7 worm cellular contexts compared by ENCODE assay signal in genomic region chrIII:11090870-11091386, ce11.
TF ChIP-seq lines count a peak whose summit lies in the region.

No protein-coding gene starts in this region.

TF ChIP-seq in whole organism, L1 larva, 84 proteins besides CTCF, POLR2A, EP300 and RAD21 (continues in another document):
- TF ChIP-seq nhr-20 (tag; optimal IDR thresholded peaks at IDR 0.05; lab: Kevin White, UChicago) = no peak
- TF ChIP-seq grh-1 (GFP tag; IDR thresholded peaks at IDR 0.05; lab: Robert Waterston, UW) = peak; percentile 23; the same call in 1 of the 2 replicates
- no peak for TF ChIP-seq unc-98 (GFP tag; IDR thresholded peaks at IDR 0.05; lab: Robert Waterston, UW)
- no peak for TF ChIP-seq pag-3 (tag; optimal IDR thresholded peaks at IDR 0.05; lab: Kevin White, UChicago; ENCODE audit: borderline replicate concordance, insufficient read depth)
- TF ChIP-seq ces-1 (GFP tag; optimal IDR thresholded peaks at IDR 0.05; lab: Kevin White, UChicago) = no peak
- no peak for TF ChIP-seq xbp-1 (tag; optimal IDR thresholded peaks at IDR 0.05; lab: Kevin White, UChicago)
- no peak for TF ChIP-seq mep-1 (tag; optimal IDR thresholded peaks at IDR 0.05; lab: Kevin White, UChicago)
- TF ChIP-seq rnt-1 (tag; optimal IDR thresholded peaks at IDR 0.05; lab: Kevin White, UChicago) = peak; percentile 37
- TF ChIP-seq nhr-47 (tag; optimal IDR thresholded peaks at IDR 0.05; lab: Kevin White, UChicago) = peak; percentile 21
- TF ChIP-seq ama-1 (optimal IDR thresholded peaks at IDR 0.05; lab: Kevin White, UChicago) = peak; percentile 82
- peak in 1 of 2 experiments; percentile 13 for TF ChIP-seq efl-1 (optimal IDR thresholded peaks at IDR 0.05; lab: Kevin White, UChicago)
- peak in 1 of 2 experiments; percentile 84 for TF ChIP-seq efl-1 (GFP tag; optimal IDR thresholded peaks at IDR 0.05 in 1 of 2; lab: Kevin White, UChicago)

TF ChIP-seq in whole organism, L2 larva, 48 proteins besides CTCF, POLR2A, EP300 and RAD21:
- TF ChIP-seq snpc-4 (tag; optimal IDR thresholded peaks at IDR 0.05; lab: Kevin White, UChicago) (peak; percentile 93), nhr-11 (tag; optimal IDR thresholded peaks at IDR 0.05; lab: Kevin White, UChicago) (no peak), nhr-12 (tag; optimal IDR thresholded peaks at IDR 0.05; lab: Kevin White, UChicago) (no peak), ama-1 (optimal IDR thresholded peaks at IDR 0.05; lab: Kevin White, UChicago) (peak; percentile 94), Y55F3AM.14 (GFP tag; optimal IDR thresholded peaks at IDR 0.05; lab: Kevin White, UChicago) (no peak), nhr-10 (tag; optimal IDR thresholded peaks at IDR 0.05; lab: Kevin White, UChicago) (no peak), nhr-77 (tag; optimal IDR thresholded peaks at IDR 0.05; lab: Kevin White, UChicago) (no peak), sma-9 (GFP tag; optimal IDR thresholded peaks at IDR 0.05; lab: Kevin White, UChicago) (peak; percentile 33), sma-9 (tag; optimal IDR thresholded peaks at IDR 0.05; lab: Kevin White, UChicago) (no peak), lin-13 (GFP tag; optimal IDR thresholded peaks at IDR 0.05; lab: Kevin White, UChicago) (peak; percentile 43), ceh-16 (tag; optimal IDR thresholded peaks at IDR 0.05; lab: Kevin White, UChicago) (peak; percentile 13), gmeb-1 (tag; optimal IDR thresholded peaks at IDR 0.05; lab: Kevin White, UChicago) (no peak), nhr-21 (tag; optimal IDR thresholded peaks at IDR 0.05; lab: Kevin White, UChicago) (peak; percentile 7), nhr-25 (tag; optimal IDR thresholded peaks at IDR 0.05; lab: Kevin White, UChicago) (peak; percentile 9)

TF ChIP-seq in whole organism, L3 larva, 47 proteins besides CTCF, POLR2A, EP300 and RAD21:
- TF ChIP-seq nhr-28 (tag; optimal IDR thresholded peaks at IDR 0.05; lab: Kevin White, UChicago) = no peak
- TF ChIP-seq nhr-25 (tag; optimal IDR thresholded peaks at IDR 0.05; lab: Kevin White, UChicago) = peak; percentile 37
- TF ChIP-seq fos-1 (tag; optimal IDR thresholded peaks at IDR 0.05; lab: Kevin White, UChicago) = no peak
- TF ChIP-seq aly-2 (tag; optimal IDR thresholded peaks at IDR 0.05; lab: Kevin White, UChicago) = no peak
- peak; percentile 97 for TF ChIP-seq snpc-4 (tag; optimal IDR thresholded peaks at IDR 0.05; lab: Kevin White, UChicago)
- peak; percentile 89 for TF ChIP-seq ama-1 (optimal IDR thresholded peaks at IDR 0.05; lab: Kevin White, UChicago)
- TF ChIP-seq sea-2 (GFP tag; optimal IDR thresholded peaks at IDR 0.05; lab: Kevin White, UChicago) = no peak
- TF ChIP-seq elt-3 (tag; optimal IDR thresholded peaks at IDR 0.05; lab: Kevin White, UChicago) = peak in 1 of 3 experiments; percentile 40
- TF ChIP-seq pha-4 (tag; optimal IDR thresholded peaks at IDR 0.05; lab: Kevin White, UChicago) = no peak
- no peak for TF ChIP-seq elt-1 (tag; optimal IDR thresholded peaks at IDR 0.05; lab: Kevin White, UChicago)
- TF ChIP-seq mml-1 (tag; optimal IDR thresholded peaks at IDR 0.05; lab: Kevin White, UChicago) = no peak
- no peak for TF ChIP-seq ceh-16 (tag; optimal IDR thresholded peaks at IDR 0.05; lab: Kevin White, UChicago)
- no peak for TF ChIP-seq daf-12 (tag; optimal IDR thresholded peaks at IDR 0.05; lab: Kevin White, UChicago)
- TF ChIP-seq pqm-1 (tag; optimal IDR thresholded peaks at IDR 0.05; lab: Kevin White, UChicago) = peak; percentile 24

TF ChIP-seq in whole organism, L4 larva, 104 proteins besides CTCF, POLR2A, EP300 and RAD21 (continues in another document):
- peak; percentile 64; the same call in 1 of the 2 replicates for TF ChIP-seq saeg-2 (GFP tag; IDR thresholded peaks at IDR 0.05; lab: Robert Waterston, UW)
- no peak for TF ChIP-seq nhr-77 (tag; optimal IDR thresholded peaks at IDR 0.05; lab: Kevin White, UChicago)
- peak; percentile 84 for TF ChIP-seq T26A8.4 (GFP tag; IDR thresholded peaks at IDR 0.05; lab: Robert Waterston, UW)
- TF ChIP-seq mdl-1 (tag; optimal IDR thresholded peaks at IDR 0.05; lab: Kevin White, UChicago) = no peak
- TF ChIP-seq lin-1 (GFP tag; IDR thresholded peaks at IDR 0.05; lab: Robert Waterston, UW) = 0 out of 2 replicates have a peak, but pooled peaks have one; percentile 40
- TF ChIP-seq madf-5 (GFP tag; IDR thresholded peaks at IDR 0.05; lab: Robert Waterston, UW) = 0 out of 4 replicates have a peak, but pooled peaks of 1 of the 2 experiments have one; percentile 2
- no peak for TF ChIP-seq nhr-76 (tag; optimal IDR thresholded peaks at IDR 0.05; lab: Kevin White, UChicago)
- TF ChIP-seq lsy-2 (tag; optimal IDR thresholded peaks at IDR 0.05; lab: Kevin White, UChicago) = peak in 1 of 2 experiments; percentile 24
- TF ChIP-seq daf-19 (GFP tag; conservative IDR thresholded peaks at IDR 0.05; lab: Robert Waterston, UW) = peak; percentile 60; the same call in 1 of the 2 replicates
- no peak for TF ChIP-seq zfp-3 (GFP tag; conservative IDR thresholded peaks at IDR 0.05; lab: Robert Waterston, UW)
- peak; percentile 64; the same call in 1 of the 2 replicates for TF ChIP-seq pha-4 (GFP tag; IDR thresholded peaks at IDR 0.05; lab: Robert Waterston, UW)
- TF ChIP-seq pha-4 (tag; optimal IDR thresholded peaks at IDR 0.05; lab: Kevin White, UChicago) = no peak
- peak; percentile 56 for TF ChIP-seq arid-1 (GFP tag; conservative IDR thresholded peaks at IDR 0.05; lab: Robert Waterston, UW)

TF ChIP-seq in whole organism, early embryonic, 17 proteins besides CTCF, POLR2A, EP300 and RAD21:
- TF ChIP-seq tra-4 (tag; optimal IDR thresholded peaks at IDR 0.05; lab: Kevin White, UChicago) (no peak), sea-1 (GFP tag; conservative IDR thresholded peaks at IDR 0.05; lab: Robert Waterston, UW) (no peak), hmg-4 (GFP tag; optimal IDR thresholded peaks at IDR 0.05; lab: Kevin White, UChicago) (no peak), ceh-36 (tag; optimal IDR thresholded peaks at IDR 0.05; lab: Kevin White, UChicago) (no peak), F13C5.2 (tag; optimal IDR thresholded peaks at IDR 0.05; lab: Kevin White, UChicago) (no peak), ama-1 (optimal IDR thresholded peaks at IDR 0.05; lab: Kevin White, UChicago) (peak; percentile 46)

TF ChIP-seq in whole organism, late embryonic, 69 proteins besides CTCF, POLR2A, EP300 and RAD21:
- TF ChIP-seq ama-1 (optimal IDR thresholded peaks at IDR 0.05; lab: Kevin White, UChicago) = peak; percentile 66
- no peak for TF ChIP-seq ahr-1 (tag; optimal IDR thresholded peaks at IDR 0.05; lab: Kevin White, UChicago)

TF ChIP-seq in whole organism, young adult, 124 proteins besides CTCF, POLR2A, EP300 and RAD21 (continues in another document):
- no peak for TF ChIP-seq Y67H2A.10 (GFP tag; conservative IDR thresholded peaks at IDR 0.05; lab: Robert Waterston, UW)
- TF ChIP-seq xnd-1 (tag; optimal IDR thresholded peaks at IDR 0.05; lab: Kevin White, UChicago) = peak; percentile 55
- TF ChIP-seq ceh-91 (GFP tag; IDR thresholded peaks at IDR 0.05; lab: Robert Waterston, UW) = peak; percentile 37; the same call in 1 of the 2 replicates
- peak; percentile 58 for TF ChIP-seq tlf-1 (GFP tag; optimal IDR thresholded peaks at IDR 0.05; lab: Kevin White, UChicago)
- TF ChIP-seq F55B11.4 (tag; optimal IDR thresholded peaks at IDR 0.05; lab: Kevin White, UChicago; ENCODE audit: borderline replicate concordance, insufficient read depth) = no peak
- TF ChIP-seq nhr-80 (tag; optimal IDR thresholded peaks at IDR 0.05; lab: Kevin White, UChicago) = no peak
- 0 out of 2 replicates have a peak, but pooled peaks have one; percentile 14 for TF ChIP-seq nfya-2 (GFP tag; IDR thresholded peaks at IDR 0.05; lab: Robert Waterston, UW)
- peak; percentile 74 for TF ChIP-seq mcd-1 (GFP tag; IDR thresholded peaks at IDR 0.05; lab: Robert Waterston, UW)
- TF ChIP-seq lin-26 (GFP tag; IDR thresholded peaks at IDR 0.05; lab: Robert Waterston, UW) = peak; percentile 85
- peak; percentile 64 for TF ChIP-seq nhr-27 (tag; optimal IDR thresholded peaks at IDR 0.05; lab: Kevin White, UChicago)
- 0 out of 2 replicates have a peak, but pooled peaks have one; percentile 35 for TF ChIP-seq ceh-40 (GFP tag; IDR thresholded peaks at IDR 0.05; lab: Robert Waterston, UW)
- TF ChIP-seq lin-40 (tag; optimal IDR thresholded peaks at IDR 0.05; lab: Kevin White, UChicago) = no peak
- TF ChIP-seq nfyb-1 (GFP tag; IDR thresholded peaks at IDR 0.05; lab: Robert Waterston, UW) = peak; percentile 86
- TF ChIP-seq let-607 (tag; optimal IDR thresholded peaks at IDR 0.05; lab: Kevin White, UChicago) = peak in 1 of 2 experiments; percentile 47
- TF ChIP-seq unc-62 (GFP tag; optimal IDR thresholded peaks at IDR 0.05; lab: Kevin White, UChicago) = no peak
- TF ChIP-seq hmg-1.2 (GFP tag; IDR thresholded peaks at IDR 0.05; lab: Robert Waterston, UW) = peak; percentile 92
- peak; percentile 30 for TF ChIP-seq ztf-22 (GFP tag; optimal IDR thresholded peaks at IDR 0.05; lab: Kevin White, UChicago)
- no peak for TF ChIP-seq cebp-1 (GFP tag; IDR thresholded peaks at IDR 0.05; lab: Robert Waterston, UW)
- TF ChIP-seq cebp-1 (tag; optimal IDR thresholded peaks at IDR 0.05; lab: Kevin White, UChicago) = peak; percentile 47
- no peak for TF ChIP-seq F39B2.1 (GFP tag; IDR thresholded peaks at IDR 0.05; lab: Robert Waterston, UW)
- TF ChIP-seq ztf-28 (GFP tag; IDR thresholded peaks at IDR 0.05; lab: Robert Waterston, UW) = no peak
- TF ChIP-seq Y53F4B.3 (GFP tag; IDR thresholded peaks at IDR 0.05; lab: Robert Waterston, UW) = no peak
- no peak for TF ChIP-seq ccch-3 (GFP tag; optimal IDR thresholded peaks at IDR 0.05; lab: Kevin White, UChicago)
- TF ChIP-seq tbp1 (GFP tag; optimal IDR thresholded peaks at IDR 0.05; lab: Kevin White, UChicago) = peak; percentile 78
- no peak for TF ChIP-seq let-526 (GFP tag; IDR thresholded peaks at IDR 0.05; lab: Robert Waterston, UW)
- TF ChIP-seq K12H6.12 (tag; optimal IDR thresholded peaks at IDR 0.05; lab: Kevin White, UChicago) = no peak
- peak; percentile 84 for TF ChIP-seq madf-6 (GFP tag; IDR thresholded peaks at IDR 0.05; lab: Robert Waterston, UW)
- TF ChIP-seq attf-5 (GFP tag; optimal IDR thresholded peaks at IDR 0.05; lab: Kevin White, UChicago) = no peak
- peak; percentile 77 for TF ChIP-seq T26A5.8 (tag; optimal IDR thresholded peaks at IDR 0.05; lab: Kevin White, UChicago)
- no peak for TF ChIP-seq ztf-26 (tag; optimal IDR thresholded peaks at IDR 0.05; lab: Kevin White, UChicago)
- peak; percentile 83 for TF ChIP-seq hrde-1 (tag; optimal IDR thresholded peaks at IDR 0.05; lab: Kevin White, UChicago; ENCODE audit: borderline replicate concordance)
- peak; percentile 61 for TF ChIP-seq lsl-1 (GFP tag; optimal IDR thresholded peaks at IDR 0.05; lab: Kevin White, UChicago)
- peak; percentile 72 for TF ChIP-seq F52B5.7 (tag; optimal IDR thresholded peaks at IDR 0.05; lab: Kevin White, UChicago)
- peak; percentile 11 to 65 for TF ChIP-seq rec-8 (tag; optimal IDR thresholded peaks at IDR 0.05; lab: Kevin White, UChicago)
- peak; percentile 90 for TF ChIP-seq F10E7.11 (tag; optimal IDR thresholded peaks at IDR 0.05; lab: Kevin White, UChicago)
- peak; percentile 37 for TF ChIP-seq madf-8 (GFP tag; conservative IDR thresholded peaks at IDR 0.05; lab: Robert Waterston, UW)
